Worm (Caenorhabditis elegans) whole organism, L4 larva: Measurements from ENCODE around the gene pap-1.
A peak's percentile ranks its signal among the peaks of the same experiment; 100 is the strongest.

Experiments used
- D1046.2 ChIP-seq: fragments of 200-800 bp; sonication (Bioruptor generic); IDR thresholded peaks from 2 replicates; pipeline ENCODE4 v1.3.6; 2022; ENCODE audit warnings: missing genetic modification characterization, missing compliant biosample characterization
- F10B5.3 ChIP-seq: sonication (generic microtip); optimal IDR thresholded peaks from 2 replicates; lab custom pipeline; 2016; ENCODE audit warnings: mild to moderate bottlenecking, missing genetic modification characterization, missing compliant biosample characterization
- F26F4.8 ChIP-seq: fragments of 200-800 bp; sonication (Bioruptor generic); conservative IDR thresholded peaks from 2 replicates; pipeline ENCODE4 v1.3.6; 2022; ENCODE audit warnings: missing genetic modification characterization, missing compliant biosample characterization
- F44E2.7 ChIP-seq: fragments of 200-800 bp; sonication (Bioruptor generic); IDR thresholded peaks from 2 replicates; pipeline ENCODE4 v2.1.2; 2022; ENCODE audit warnings: missing genetic modification characterization, missing compliant biosample characterization
- Y48G9A.11 ChIP-seq: fragments of 200-800 bp; sonication (Bioruptor generic); IDR thresholded peaks from 2 replicates; pipeline ENCODE4 v1.3.6; 2022; ENCODE audit warnings: missing genetic modification reagents, missing genetic modification characterization, missing compliant biosample characterization
- arid-1 ChIP-seq: fragments of 200-800 bp; sonication (Bioruptor generic); conservative IDR thresholded peaks from 2 replicates; pipeline ENCODE4 v1.3.6; 2022; ENCODE audit warnings: missing genetic modification reagents, missing genetic modification characterization, missing compliant biosample characterization
- ceh-20 ChIP-seq: fragments of 200-800 bp; sonication (Bioruptor generic); IDR thresholded peaks from 2 replicates; pipeline ENCODE4 v1.3.6; 2022; ENCODE audit warnings: missing genetic modification reagents, missing genetic modification characterization, missing compliant biosample characterization
- ceh-44 ChIP-seq: fragments of 200-800 bp; sonication (Bioruptor generic); IDR thresholded peaks from 2 replicates; pipeline ENCODE4 v1.3.6; 2022; ENCODE audit warnings: missing genetic modification reagents, missing genetic modification characterization, missing compliant biosample characterization
- ceh-82 ChIP-seq: sonication (generic microtip); optimal IDR thresholded peaks from 2 replicates; lab custom pipeline; 2017; ENCODE audit warnings: missing biosample characterization, missing genetic modification characterization
- ctbp-1 ChIP-seq: fragments of 200-800 bp; sonication (Bioruptor generic); IDR thresholded peaks from 2 replicates; pipeline ENCODE4 v1.3.6; 2022; ENCODE audit warnings: missing genetic modification reagents, missing genetic modification characterization, missing compliant biosample characterization
- daf-16 ChIP-seq, 3 experiments: sonication (generic microtip); optimal IDR thresholded peaks; 2 replicates each; lab custom pipeline; 2016 to 2017; ENCODE audit warnings: missing genetic modification characterization in 3 of 3, missing genetic modification reagents in 3 of 3, mild to moderate bottlenecking in 2 of 3, missing compliant biosample characterization in 2 of 3, missing biosample characterization in 1 of 3, moderate library complexity in 1 of 3
- dmd-6 ChIP-seq: fragments of 200-800 bp; sonication (Bioruptor generic); IDR thresholded peaks from 2 replicates; pipeline ENCODE4 v1.3.6; 2022; ENCODE audit warnings: missing genetic modification reagents, missing genetic modification characterization, missing compliant biosample characterization
- dpl-1 ChIP-seq: fragments of 150-350 bp; optimal IDR thresholded peaks from 2 replicates; lab custom pipeline; 2014; ENCODE audit warnings: missing biosample characterization, missing genetic modification reagents, missing genetic modification characterization
- dve-1 ChIP-seq: sonication (generic microtip); optimal IDR thresholded peaks from 2 replicates; lab custom pipeline; 2017; ENCODE audit warnings: antibody characterized with exemption, mild to moderate bottlenecking, missing genetic modification characterization, missing compliant biosample characterization; ENCODE audit not compliant: insufficient read depth
- hlh-11 ChIP-seq: fragments of 200-800 bp; sonication (Bioruptor generic); optimal IDR thresholded peaks from 2 replicates; lab custom pipeline; 2018; ENCODE audit warnings: mild to moderate bottlenecking, missing genetic modification characterization, missing compliant biosample characterization
- hlh-30 ChIP-seq: sonication (generic microtip); optimal IDR thresholded peaks from 2 replicates; lab custom pipeline; 2017; ENCODE audit warnings: antibody characterized with exemption, mild to moderate bottlenecking, missing genetic modification characterization, missing compliant biosample characterization; ENCODE audit not compliant: insufficient read depth
- lim-7 ChIP-seq: fragments of 200-800 bp; sonication (Bioruptor generic); IDR thresholded peaks from 2 replicates; pipeline ENCODE4 v1.3.6; 2022; ENCODE audit warnings: missing genetic modification characterization, missing compliant biosample characterization
- lin-1 ChIP-seq: fragments of 200-800 bp; sonication (Bioruptor generic); IDR thresholded peaks from 2 replicates; pipeline ENCODE4 v1.3.6; 2022; ENCODE audit warnings: missing genetic modification reagents, missing genetic modification characterization, missing compliant biosample characterization
- lin-38 ChIP-seq: fragments of 200-800 bp; sonication (Bioruptor generic); IDR thresholded peaks from 2 replicates; pipeline ENCODE4 v1.3.6; 2022; ENCODE audit warnings: missing genetic modification reagents, missing genetic modification characterization, missing compliant biosample characterization
- lin-39 ChIP-seq: fragments of 150-350 bp; optimal IDR thresholded peaks from 2 replicates; lab custom pipeline; 2014; ENCODE audit warnings: missing biosample characterization, missing genetic modification reagents, missing genetic modification characterization
- lsy-2 ChIP-seq, 2 experiments: fragments of 150-350 bp in 1 of 2; sonication (generic microtip) in 1 of 2; optimal IDR thresholded peaks; 2 replicates each; lab custom pipeline; 2014 to 2017; ENCODE audit warnings: missing biosample characterization in 2 of 2, missing genetic modification characterization in 2 of 2
- madf-5 ChIP-seq, 2 experiments: fragments of 200-800 bp; sonication (Bioruptor generic); IDR thresholded peaks; 2 replicates each; pipeline ENCODE4 v1.3.6; 2022; ENCODE audit warnings: missing compliant biosample characterization in 2 of 2, missing genetic modification characterization in 2 of 2
- mdl-1 ChIP-seq, 2 experiments: fragments of 150-350 bp in 1 of 2; sonication (generic microtip) in 1 of 2; optimal IDR thresholded peaks; 2 replicates each; lab custom pipeline; 2014 to 2017; ENCODE audit warnings: missing biosample characterization in 2 of 2, missing genetic modification characterization in 2 of 2
- mdt-29 ChIP-seq: fragments of 200-800 bp; sonication (Bioruptor generic); IDR thresholded peaks from 2 replicates; pipeline ENCODE4 v1.3.6; 2022; ENCODE audit warnings: missing genetic modification reagents, missing genetic modification characterization, missing compliant biosample characterization
- nhr-102 ChIP-seq: sonication (generic microtip); optimal IDR thresholded peaks from 2 replicates; lab custom pipeline; 2016; ENCODE audit warnings: mild to moderate bottlenecking, missing genetic modification characterization, moderate library complexity, missing compliant biosample characterization
- nhr-111 ChIP-seq: fragments of 200-800 bp; sonication (Bioruptor generic); optimal IDR thresholded peaks from 2 replicates; lab custom pipeline; 2018; ENCODE audit warnings: mild to moderate bottlenecking, missing genetic modification characterization, missing compliant biosample characterization
- nhr-237 ChIP-seq: sonication (generic microtip); optimal IDR thresholded peaks from 2 replicates; lab custom pipeline; 2017; ENCODE audit warnings: missing biosample characterization, missing genetic modification characterization
- nhr-25 ChIP-seq: sonication (generic microtip); optimal IDR thresholded peaks from 2 replicates; lab custom pipeline; 2017; ENCODE audit warnings: missing genetic modification characterization, mild to moderate bottlenecking, missing compliant biosample characterization, antibody characterized with exemption, moderate library complexity, borderline replicate concordance; ENCODE audit not compliant: insufficient read depth
- nhr-28 ChIP-seq: fragments of 150-350 bp; optimal IDR thresholded peaks from 2 replicates; lab custom pipeline; 2014; ENCODE audit warnings: missing biosample characterization, missing genetic modification characterization
- nhr-42 ChIP-seq: fragments of 200-800 bp; sonication (Bioruptor generic); IDR thresholded peaks from 2 replicates; pipeline ENCODE4 v1.3.6; 2022; ENCODE audit warnings: missing genetic modification characterization, missing compliant biosample characterization
- nhr-48 ChIP-seq: sonication (generic microtip); optimal IDR thresholded peaks from 2 replicates; lab custom pipeline; 2016; ENCODE audit warnings: mild to moderate bottlenecking, missing genetic modification characterization, missing compliant biosample characterization
- nhr-77 ChIP-seq: fragments of 150-350 bp; optimal IDR thresholded peaks from 2 replicates; lab custom pipeline; 2014; ENCODE audit warnings: missing biosample characterization, missing genetic modification characterization
- pha-4 ChIP-seq, 2 experiments: fragments of 150-350 bp in 1 of 2; fragments of 200-800 bp in 1 of 2; sonication (Bioruptor generic) in 1 of 2; IDR thresholded peaks in 1 of 2; optimal IDR thresholded peaks in 1 of 2; 2 replicates each; pipeline versions ENCODE4 v1.3.6 to Lab custom; 2014 to 2022; ENCODE audit warnings: missing genetic modification characterization in 2 of 2, missing genetic modification reagents in 2 of 2, missing biosample characterization in 1 of 2, missing compliant biosample characterization in 1 of 2
- php-3 ChIP-seq: fragments of 200-800 bp; sonication (Bioruptor generic); IDR thresholded peaks from 2 replicates; pipeline ENCODE4 v1.3.6; 2022; ENCODE audit warnings: missing genetic modification reagents, missing genetic modification characterization, missing compliant biosample characterization
- pqm-1 ChIP-seq: sonication (generic microtip); optimal IDR thresholded peaks from 2 replicates; lab custom pipeline; 2017; ENCODE audit warnings: missing biosample characterization, missing genetic modification characterization
- rbr-2 ChIP-seq: sonication (generic microtip); optimal IDR thresholded peaks from 2 replicates; lab custom pipeline; 2016; ENCODE audit warnings: missing genotype, missing genetic modification characterization, missing compliant biosample characterization
- unc-130 ChIP-seq: sonication (generic microtip); optimal IDR thresholded peaks from 2 replicates; lab custom pipeline; 2016; ENCODE audit warnings: missing genetic modification reagents, missing genetic modification characterization, missing compliant biosample characterization
- unc-39 ChIP-seq: sonication (generic microtip); optimal IDR thresholded peaks from 2 replicates; lab custom pipeline; 2017; ENCODE audit warnings: missing biosample characterization, missing genetic modification characterization
- unc-62 ChIP-seq, 3 experiments: fragments of 150-350 bp in 1 of 3; sonication (generic microtip); optimal IDR thresholded peaks in 2 of 3; peaks in 1 of 3; 1 replicate in 1 of 3; 2 replicates in 2 of 3; lab custom pipeline; 2014 to 2017; ENCODE audit warnings: missing biosample characterization in 3 of 3, missing genetic modification characterization in 3 of 3, missing genetic modification reagents in 3 of 3, missing genotype in 1 of 3
- ztf-7 ChIP-seq: fragments of 150-350 bp; optimal IDR thresholded peaks from 2 replicates; lab custom pipeline; 2014; ENCODE audit warnings: missing biosample characterization, missing genetic modification characterization

Gene pap-1

ce11 chrV:10432607-10433006 is 9.2 kb upstream of the pap-1 start:
- TF ChIP-seq hlh-30 (tag; lab: Kevin White, UChicago) (peak; percentile 31), dpl-1 (GFP tag; lab: Kevin White, UChicago) (no peak), arid-1 (GFP tag; lab: Robert Waterston, UW) (no peak), php-3 (GFP tag; lab: Robert Waterston, UW) (peak; percentile 89), pqm-1 (tag; lab: Kevin White, UChicago) (peak; percentile 99), ztf-7 (tag; lab: Kevin White, UChicago) (no peak), nhr-42 (GFP tag; lab: Robert Waterston, UW) (no peak), mdl-1 (tag; optimal IDR thresholded peaks at IDR 0.05; lab: Kevin White, UChicago) (peak in 1 of 2 experiments; percentile 64), dmd-6 (peak; percentile 89), lin-1 (peak; percentile 56; the same call in 1 of the 2 replicates), dve-1 (tag; lab: Kevin White, UChicago) (peak; percentile 88), ceh-20 (GFP tag; lab: Robert Waterston, UW) (0 out of 2 replicates have a peak, but pooled peaks have one; percentile 17), pha-4 (GFP tag; IDR thresholded peaks at IDR 0.05; lab: Robert Waterston, UW) (peak; percentile 34; the same call in 1 of the 2 replicates), pha-4 (tag; optimal IDR thresholded peaks at IDR 0.05; lab: Kevin White, UChicago) (no peak), lsy-2 (tag; optimal IDR thresholded peaks at IDR 0.05; lab: Kevin White, UChicago) (no peak), daf-16 (GFP tag; optimal IDR thresholded peaks at IDR 0.05; lab: Kevin White, UChicago) (peak in 1 of 2 experiments; percentile 6), daf-16 (tag; optimal IDR thresholded peaks at IDR 0.05; lab: Kevin White, UChicago) (peak; percentile 91), nhr-28 (tag; lab: Kevin White, UChicago) (peak; percentile 87), hlh-11 (tag; lab: Kevin White, UChicago) (peak; percentile 74), nhr-111 (GFP tag; lab: Kevin White, UChicago) (no peak), nhr-77 (tag; lab: Kevin White, UChicago) (peak; percentile 61)

DNA sequence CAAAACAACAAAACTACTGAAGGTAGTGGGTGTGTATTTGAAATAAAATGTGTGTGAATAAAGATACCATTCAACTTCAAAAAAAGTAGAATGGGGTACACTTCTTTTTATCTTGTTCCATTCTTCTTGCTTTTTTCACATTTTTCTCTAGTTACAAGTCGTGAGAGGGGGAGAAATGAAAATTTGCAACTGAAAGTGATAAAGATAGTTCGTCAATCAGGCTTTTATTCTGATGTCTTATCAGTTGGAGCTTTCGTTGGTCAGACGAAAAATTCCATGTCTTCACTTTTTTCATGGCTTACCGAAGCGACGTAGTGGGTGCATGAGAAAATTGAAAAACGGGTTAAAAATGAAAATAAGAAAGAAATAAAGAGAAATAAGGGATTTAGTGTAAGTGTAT is 8.1 kb upstream of the pap-1 start, which contains the start of gene Y32F6A.4:
Gene Y32F6A.4, minus strand, starts transcription at position 347 of the 400 bp plus-strand sequence.
- no peak for TF ChIP-seq nhr-237 (tag; lab: Kevin White, UChicago)
- TF ChIP-seq pqm-1 (tag; lab: Kevin White, UChicago), result peak; percentile 69
- TF ChIP-seq mdt-29 (GFP tag; lab: Robert Waterston, UW), result no peak
- TF ChIP-seq F10B5.3 (tag; lab: Kevin White, UChicago), result no peak
- no peak for TF ChIP-seq nhr-102 (tag; lab: Kevin White, UChicago)
- TF ChIP-seq dmd-6, result peak; percentile 41; the same call in 1 of the 2 replicates
- TF ChIP-seq Y48G9A.11 (GFP tag; lab: Robert Waterston, UW), result no peak
- TF ChIP-seq unc-39 (tag; lab: Kevin White, UChicago), result no peak
- no peak for TF ChIP-seq unc-130 (GFP tag; lab: Kevin White, UChicago)
- TF ChIP-seq lin-39, result no peak
- no peak for TF ChIP-seq nhr-77 (tag; lab: Kevin White, UChicago)
- peak; percentile 15 for TF ChIP-seq hlh-11 (tag; lab: Kevin White, UChicago)
- peak; percentile 39 for TF ChIP-seq nhr-28 (tag; lab: Kevin White, UChicago)
- TF ChIP-seq php-3 (GFP tag; lab: Robert Waterston, UW), result peak; percentile 17; the same call in 1 of the 2 replicates
- no peak for TF ChIP-seq ctbp-1 (GFP tag; lab: Robert Waterston, UW)
- TF ChIP-seq daf-16 (GFP tag; optimal IDR thresholded peaks at IDR 0.05; lab: Kevin White, UChicago), result no peak
- TF ChIP-seq daf-16 (tag; optimal IDR thresholded peaks at IDR 0.05; lab: Kevin White, UChicago), result peak; percentile 45
- TF ChIP-seq ceh-82, result no peak
- no peak for TF ChIP-seq lsy-2 (tag; optimal IDR thresholded peaks at IDR 0.05; lab: Kevin White, UChicago)
- no peak for TF ChIP-seq nhr-25
- TF ChIP-seq D1046.2 (GFP tag; lab: Robert Waterston, UW), result no peak
- peak in 1 of 2 experiments; percentile 81 for TF ChIP-seq unc-62 (GFP tag; optimal IDR thresholded peaks at IDR 0.05 in 1 of 2; lab: Kevin White, UChicago)
- no peak for TF ChIP-seq unc-62 (tag; optimal IDR thresholded peaks at IDR 0.05; lab: Kevin White, UChicago)
- TF ChIP-seq rbr-2 (tag; lab: Kevin White, UChicago), result no peak

ce11 chrV:10435198-10435597 is 6.6 kb upstream of the pap-1 start:
- TF ChIP-seq F44E2.7 (no peak), ceh-44 (GFP tag; lab: Robert Waterston, UW) (no peak), lim-7 (no peak), daf-16 (GFP tag; optimal IDR thresholded peaks at IDR 0.05; lab: Kevin White, UChicago) (no peak), daf-16 (tag; optimal IDR thresholded peaks at IDR 0.05; lab: Kevin White, UChicago) (peak; percentile 14), nhr-48 (tag; lab: Kevin White, UChicago) (no peak), pqm-1 (tag; lab: Kevin White, UChicago) (peak; percentile 44), nhr-28 (tag; lab: Kevin White, UChicago) (peak; percentile 36), madf-5 (GFP tag; IDR thresholded peaks at IDR 0.05; lab: Robert Waterston, UW) (no peak), dmd-6 (peak; percentile 54), lin-38 (GFP tag; lab: Robert Waterston, UW) (no peak), F26F4.8 (GFP tag; lab: Robert Waterston, UW) (no peak), unc-62 (GFP tag; optimal IDR thresholded peaks at IDR 0.05 in 1 of 2; lab: Kevin White, UChicago) (peak in 1 of 2 experiments; percentile 95), unc-62 (tag; optimal IDR thresholded peaks at IDR 0.05; lab: Kevin White, UChicago) (no peak)
